Fruit fly (Drosophila melanogaster) whole organism, embryonic: ENCODE data around the gene CG4297.

Experiments
- ATbp ChIP-seq: fragments of 200-800 bp; sonication (Bioruptor generic); optimal IDR thresholded peaks from 2 replicates; lab custom pipeline; 2017; ENCODE audit warnings: missing biosample characterization, mild to moderate bottlenecking, missing genetic modification characterization, missing genetic modification reagents
- Ada2b ChIP-seq: fragments of 200-800 bp; sonication (Bioruptor generic); IDR thresholded peaks from 2 replicates; pipeline ENCODE4 v1.3.6; 2022; ENCODE audit warnings: missing biosample characterization, missing genetic modification characterization
- Atf6 ChIP-seq: fragments of 200-800 bp; sonication (Bioruptor generic); IDR thresholded peaks from 2 replicates; pipeline ENCODE4 v1.3.6; 2022; ENCODE audit warnings: missing biosample characterization, missing genetic modification characterization
- BtbVII ChIP-seq: fragments of 200-800 bp; sonication (Bioruptor generic); optimal IDR thresholded peaks from 3 replicates; lab custom pipeline; 2017; ENCODE audit warnings: missing biosample characterization, mild to moderate bottlenecking, missing genetic modification characterization
- CG14441 ChIP-seq: fragments of 200-800 bp; sonication (Bioruptor generic); IDR thresholded peaks from 2 replicates; pipeline ENCODE4 v1.3.6; 2022; ENCODE audit warnings: missing biosample characterization, missing genetic modification characterization
- CG14667 ChIP-seq: fragments of 200-800 bp; sonication (Bioruptor generic); IDR thresholded peaks from 2 replicates; pipeline ENCODE4 v1.3.6; 2022; ENCODE audit warnings: missing biosample characterization, missing genetic modification characterization
- CG1602 ChIP-seq: fragments of 200-800 bp; sonication (Bioruptor generic); optimal IDR thresholded peaks from 3 replicates; lab custom pipeline; 2016; ENCODE audit warnings: missing biosample characterization, missing genetic modification characterization
- CG17385 ChIP-seq: fragments of 200-800 bp; sonication (Bioruptor generic); optimal IDR thresholded peaks from 3 replicates; lab custom pipeline; 2018; ENCODE audit warnings: missing biosample characterization, mild to moderate bottlenecking, missing genetic modification characterization
- CG18476 ChIP-seq: fragments of 200-800 bp; sonication (Bioruptor generic); optimal IDR thresholded peaks from 2 replicates; lab custom pipeline; 2016; ENCODE audit warnings: missing biosample characterization, mild to moderate bottlenecking, missing genetic modification characterization
- CG18764 ChIP-seq: fragments of 200-800 bp; sonication (Bioruptor generic); optimal IDR thresholded peaks from 3 replicates; lab custom pipeline; 2016; ENCODE audit warnings: missing biosample characterization, missing genetic modification characterization
- CG2120 ChIP-seq: fragments of 200-800 bp; sonication (Bioruptor generic); optimal IDR thresholded peaks from 3 replicates; lab custom pipeline; 2016; ENCODE audit warnings: missing biosample characterization, missing genetic modification characterization
- CG4854 ChIP-seq: fragments of 200-800 bp; sonication (Bioruptor generic); optimal IDR thresholded peaks from 2 replicates; lab custom pipeline; 2016; ENCODE audit warnings: missing biosample characterization, missing genetic modification characterization, inconsistent platforms
- CG7839 ChIP-seq: fragments of 200-800 bp; sonication (Bioruptor generic); optimal IDR thresholded peaks from 3 replicates; lab custom pipeline; 2018; ENCODE audit warnings: missing biosample characterization, mild to moderate bottlenecking, missing genetic modification characterization, moderate library complexity
- CG7928 ChIP-seq: fragments of 200-800 bp; sonication (Bioruptor generic); optimal IDR thresholded peaks from 2 replicates; lab custom pipeline; 2017; ENCODE audit warnings: missing biosample characterization, mild to moderate bottlenecking, missing genetic modification characterization
- CG8388 ChIP-seq: fragments of 200-800 bp; sonication (Bioruptor generic); optimal IDR thresholded peaks from 2 replicates; lab custom pipeline; 2019; ENCODE audit warnings: missing biosample characterization, mild to moderate bottlenecking, missing genetic modification characterization, moderate library complexity
- CG9876 ChIP-seq: fragments of 200-800 bp; sonication (Bioruptor generic); optimal IDR thresholded peaks from 2 replicates; lab custom pipeline; 2016; ENCODE audit warnings: missing biosample characterization, missing genetic modification characterization
- CG9932 ChIP-seq: fragments of 200-800 bp; sonication (Bioruptor generic); IDR thresholded peaks from 2 replicates; pipeline ENCODE4 v1.3.6; 2022; ENCODE audit warnings: missing biosample characterization, missing genetic modification characterization
- Doc2 ChIP-seq: fragments of 200-800 bp; sonication (Bioruptor generic); IDR thresholded peaks from 2 replicates; pipeline ENCODE4 v1.3.6; 2022; ENCODE audit warnings: missing biosample characterization, missing genetic modification characterization
- Eip74EF ChIP-seq, 2 experiments: fragments of 200-800 bp in 1 of 2; fragments of >200 bp in 1 of 2; sonication (Bioruptor generic) in 1 of 2; optimal IDR thresholded peaks; 2 replicates each; lab custom pipeline; 2017 to 2019; ENCODE audit warnings: missing biosample characterization in 2 of 2, missing genetic modification characterization in 2 of 2, mild to moderate bottlenecking in 1 of 2, moderate library complexity in 1 of 2
- Ets65A ChIP-seq: fragments of 200-800 bp; sonication (Bioruptor generic); peaks from one replicate; lab custom pipeline; 2016; ENCODE audit warnings: missing biosample characterization, missing genetic modification characterization
- H2.0 ChIP-seq: fragments of 200-800 bp; sonication (Bioruptor generic); IDR thresholded peaks from 2 replicates; pipeline ENCODE4 v1.3.6; 2022; ENCODE audit warnings: missing biosample characterization, missing genetic modification characterization
- HLH4C ChIP-seq: fragments of 200-800 bp; sonication (Bioruptor generic); IDR thresholded peaks from 3 replicates; pipeline ENCODE4 v1.3.6; 2022; ENCODE audit warnings: missing biosample characterization, missing genetic modification characterization; ENCODE audit not compliant: partially characterized antibody
- Hand ChIP-seq: fragments of 200-800 bp; sonication (Bioruptor generic); optimal IDR thresholded peaks from 2 replicates; lab custom pipeline; 2017; ENCODE audit warnings: mild to moderate bottlenecking, missing biosample characterization, missing genetic modification reagents, missing genetic modification characterization
- Hr3 ChIP-seq: fragments of 200-800 bp; sonication (Bioruptor generic); optimal IDR thresholded peaks from 3 replicates; lab custom pipeline; 2016; ENCODE audit warnings: missing biosample characterization, missing genetic modification characterization
- Hsf ChIP-seq: fragments of 200-800 bp; sonication (Bioruptor generic); optimal IDR thresholded peaks from 3 replicates; lab custom pipeline; 2016; ENCODE audit warnings: missing biosample characterization, missing genetic modification characterization
- MBD-R2 ChIP-seq: fragments of 200-800 bp; sonication (Bioruptor generic); IDR thresholded peaks from 2 replicates; pipeline ENCODE4 v1.3.6; 2022; ENCODE audit warnings: missing biosample characterization, missing genetic modification characterization
- PHDP ChIP-seq: fragments of 200-800 bp; sonication (Bioruptor generic); optimal IDR thresholded peaks from 3 replicates; lab custom pipeline; 2018; ENCODE audit warnings: missing biosample characterization, mild to moderate bottlenecking, missing genetic modification characterization, moderate library complexity
- Xbp1 ChIP-seq: fragments of 200-800 bp; sonication (Bioruptor generic); optimal IDR thresholded peaks from 3 replicates; lab custom pipeline; 2016; ENCODE audit warnings: missing biosample characterization, mild to moderate bottlenecking, missing genetic modification characterization
- chinmo ChIP-seq: fragments of 200-800 bp; sonication (Bioruptor generic); IDR thresholded peaks from 4 replicates; pipeline ENCODE4 v1.3.6; 2022; ENCODE audit warnings: missing biosample characterization, missing genetic modification characterization; ENCODE audit not compliant: partially characterized antibody
- cwo ChIP-seq: fragments of 200-800 bp; sonication (Bioruptor generic); optimal IDR thresholded peaks from 3 replicates; lab custom pipeline; 2017; ENCODE audit warnings: missing biosample characterization, missing genetic modification characterization, mild to moderate bottlenecking, moderate library complexity, missing genetic modification reagents
- dmrt99B ChIP-seq: fragments of 200-800 bp; sonication (Bioruptor generic); optimal IDR thresholded peaks from 2 replicates; lab custom pipeline; 2018; ENCODE audit warnings: missing biosample characterization, mild to moderate bottlenecking, missing genetic modification characterization, moderate library complexity
- fd96Cb ChIP-seq: fragments of 200-800 bp; sonication (Bioruptor generic); optimal IDR thresholded peaks from 2 replicates; lab custom pipeline; 2018; ENCODE audit warnings: missing biosample characterization, mild to moderate bottlenecking, missing genetic modification characterization, moderate library complexity
- gcm2 ChIP-seq: fragments of 200-800 bp; sonication (Bioruptor generic); optimal IDR thresholded peaks from 2 replicates; lab custom pipeline; 2016; ENCODE audit warnings: missing biosample characterization, missing genetic modification characterization
- gsb ChIP-seq: fragments of 200-800 bp; sonication (Bioruptor generic); IDR thresholded peaks from 2 replicates; pipeline ENCODE4 v1.3.6; 2022; ENCODE audit warnings: missing biosample characterization, missing genetic modification characterization
- her ChIP-seq: fragments of 200-800 bp; sonication (Bioruptor generic); optimal IDR thresholded peaks from 2 replicates; lab custom pipeline; 2016; ENCODE audit warnings: missing biosample characterization, missing genetic modification characterization
- jumu ChIP-seq: fragments of 200-800 bp; sonication (Bioruptor generic); optimal IDR thresholded peaks from 3 replicates; lab custom pipeline; 2016; ENCODE audit warnings: missing biosample characterization, missing genetic modification characterization
- ken ChIP-seq: fragments of 200-800 bp; sonication (Bioruptor generic); IDR thresholded peaks from 3 replicates; pipeline ENCODE4 v1.3.6; 2022; ENCODE audit warnings: missing biosample characterization, missing genetic modification characterization
- lov ChIP-seq, 2 experiments: fragments of 200-800 bp in 1 of 2; fragments of >200 bp in 1 of 2; sonication (Bioruptor generic) in 1 of 2; IDR thresholded peaks in 1 of 2; optimal IDR thresholded peaks in 1 of 2; 2 replicates in 1 of 2; 3 replicates in 1 of 2; pipeline versions ENCODE4 v1.3.6 to Lab custom; 2017 to 2022; ENCODE audit warnings: missing biosample characterization in 1 of 2, missing genetic modification characterization in 1 of 2
- oc ChIP-seq: fragments of 200-800 bp; sonication (Bioruptor generic); optimal IDR thresholded peaks from 2 replicates; lab custom pipeline; 2018; ENCODE audit warnings: missing biosample characterization, mild to moderate bottlenecking, missing genetic modification characterization, moderate library complexity
- schlank ChIP-seq: fragments of 200-800 bp; sonication (Bioruptor generic); optimal IDR thresholded peaks from 2 replicates; lab custom pipeline; 2018; ENCODE audit warnings: missing biosample characterization, mild to moderate bottlenecking, missing genetic modification characterization
- sd ChIP-seq: fragments of 200-800 bp; sonication (Bioruptor generic); optimal IDR thresholded peaks from 3 replicates; lab custom pipeline; 2018; ENCODE audit warnings: missing biosample characterization, mild to moderate bottlenecking, missing genetic modification characterization, moderate library complexity
- sens ChIP-seq: fragments of 200-800 bp; sonication (Bioruptor generic); peaks from one replicate; lab custom pipeline; 2016; ENCODE audit warnings: missing biosample characterization, missing genetic modification characterization
- sisA ChIP-seq: fragments of 200-800 bp; sonication (Bioruptor generic); IDR thresholded peaks from 2 replicates; pipeline ENCODE4 v1.3.6; 2022; ENCODE audit warnings: missing biosample characterization, missing genetic modification characterization
- sob ChIP-seq: fragments of 200-800 bp; sonication (Bioruptor generic); IDR thresholded peaks from 2 replicates; pipeline ENCODE4 v1.3.6; 2022; ENCODE audit warnings: missing biosample characterization, missing genetic modification characterization
- tin ChIP-seq: fragments of 200-800 bp; sonication (Bioruptor generic); optimal IDR thresholded peaks from 3 replicates; lab custom pipeline; 2016; ENCODE audit warnings: missing biosample characterization, missing genetic modification characterization
- tio ChIP-seq: fragments of 200-800 bp; sonication (Bioruptor generic); optimal IDR thresholded peaks from 2 replicates; lab custom pipeline; 2017; ENCODE audit warnings: missing biosample characterization, missing genetic modification characterization, inconsistent platforms
- usp ChIP-seq: fragments of >200 bp; optimal IDR thresholded peaks from 2 replicates; lab custom pipeline; 2017; ENCODE audit warnings: missing biosample characterization, missing genetic modification characterization

Gene CG4297

DNA sequence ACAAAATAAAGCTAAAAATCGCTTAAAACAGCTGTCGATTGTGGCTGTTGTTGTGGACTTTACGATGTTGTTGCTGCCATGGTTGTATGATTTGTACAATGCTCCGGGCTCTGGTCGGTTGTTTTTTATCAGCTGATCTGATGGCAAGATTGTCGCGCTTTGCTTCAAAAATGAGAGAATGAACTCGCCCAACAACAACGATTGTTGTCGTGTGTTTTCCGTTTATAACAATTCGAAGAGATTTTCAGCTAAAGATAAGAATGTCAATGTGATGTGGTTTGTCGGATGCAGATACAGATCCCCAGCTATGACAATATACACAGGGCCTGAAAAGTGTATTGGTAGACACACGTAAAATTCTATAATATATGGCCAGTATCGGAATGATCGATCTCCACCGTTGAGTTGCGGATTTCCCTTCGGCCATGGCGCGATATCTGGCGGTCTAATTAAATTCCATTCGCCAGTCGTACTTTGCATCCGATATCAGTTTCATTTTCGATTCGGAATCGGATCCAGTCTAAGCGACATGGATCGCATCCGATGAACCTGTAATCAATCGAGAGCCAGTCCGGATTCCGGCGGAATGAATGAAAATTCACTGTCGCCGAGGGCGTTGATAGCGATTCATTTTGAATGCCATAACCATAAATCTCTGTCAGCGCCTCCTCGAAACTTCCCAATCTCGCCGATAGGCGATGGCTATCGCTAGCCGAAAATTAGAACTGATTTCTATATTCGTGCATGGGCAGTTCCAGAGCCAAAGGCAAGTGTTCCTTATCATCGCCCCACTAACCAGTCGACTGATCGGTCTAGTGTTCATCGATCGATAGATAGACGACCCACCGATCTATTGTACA lies 23.6 kb upstream of the CG4297 start (continued):
- TF ChIP-seq chinmo (GFP tag; lab: Robert Waterston, UW) (peak; percentile 51; the same call in 1 of the 4 replicates), Atf6 (GFP tag; lab: Robert Waterston, UW) (no peak), cwo (no peak), sd (tag; lab: Kevin White, UChicago) (peak; percentile 40), CG14667 (GFP tag; lab: Robert Waterston, UW) (no peak), MBD-R2 (GFP tag; lab: Robert Waterston, UW) (no peak), sens (GFP tag; lab: Kevin White, UChicago) (peak; percentile 15)

dm6 chr2L:493274-493673 lies 21.3 kb upstream of the CG4297 start:
- TF ChIP-seq Atf6 (GFP tag; lab: Robert Waterston, UW) (peak; percentile 27; the same call in 1 of the 2 replicates), H2.0 (peak; percentile 42; the same call in 1 of the 2 replicates), HLH4C (no peak), CG7928 (GFP tag; lab: Kevin White, UChicago) (no peak), CG9876 (GFP tag; lab: Kevin White, UChicago) (no peak), CG1602 (peak; percentile 21), gsb (GFP tag; lab: Robert Waterston, UW) (no peak), ken (GFP tag; lab: Robert Waterston, UW) (peak; percentile 54; the same call in 2 of the 3 replicates), BtbVII (no peak), CG7839 (peak; percentile 34), CG18764 (GFP tag; lab: Kevin White, UChicago) (no peak), CG9932 (GFP tag; lab: Robert Waterston, UW) (no peak), lov (optimal IDR thresholded peaks at IDR 0.05; lab: Kevin White, UChicago) (no peak), lov (GFP tag; IDR thresholded peaks at IDR 0.05; lab: Robert Waterston, UW) (no peak), Eip74EF (GFP tag; optimal IDR thresholded peaks at IDR 0.05; lab: Kevin White, UChicago) (peak in 1 of 2 experiments; percentile 16), CG8388 (GFP tag; lab: Kevin White, UChicago) (peak; percentile 42), schlank (tag; lab: Kevin White, UChicago) (no peak), Xbp1 (GFP tag; lab: Kevin White, UChicago) (peak; percentile 62), CG17385 (GFP tag; lab: Kevin White, UChicago) (peak; percentile 21), PHDP (peak; percentile 1), fd96Cb (tag; lab: Kevin White, UChicago) (peak; percentile 4), tio (GFP tag; lab: Kevin White, UChicago) (peak; percentile 46), gcm2 (GFP tag; lab: Kevin White, UChicago) (peak; percentile 14), Ada2b (peak; percentile 57), ATbp (GFP tag; lab: Kevin White, UChicago) (peak; percentile 34), tin (GFP tag; lab: Kevin White, UChicago) (peak; percentile 26), CG4854 (GFP tag; lab: Kevin White, UChicago) (no peak), her (GFP tag; lab: Kevin White, UChicago) (no peak), jumu (GFP tag; lab: Kevin White, UChicago) (peak; percentile 12), Hand (GFP tag; lab: Kevin White, UChicago) (no peak), dmrt99B (peak; percentile 53), sisA (peak; percentile 72), CG14441 (peak; percentile 25; the same call in 1 of the 2 replicates), Hr3 (GFP tag; lab: Kevin White, UChicago) (peak; percentile 30), CG2120 (GFP tag; lab: Kevin White, UChicago) (peak; percentile 5), usp (no peak), oc (tag; lab: Kevin White, UChicago) (peak; percentile 35), Doc2 (GFP tag; lab: Robert Waterston, UW) (no peak), CG18476 (GFP tag; lab: Kevin White, UChicago) (no peak), Ets65A (peak; percentile 77), Hsf (peak; percentile 50), sob (GFP tag; lab: Robert Waterston, UW) (0 out of 2 replicates have a peak, but pooled peaks have one; percentile 30)
